Worm (Caenorhabditis elegans): ENCODE data around the gene lev-9.

Gene lev-9

DNA sequence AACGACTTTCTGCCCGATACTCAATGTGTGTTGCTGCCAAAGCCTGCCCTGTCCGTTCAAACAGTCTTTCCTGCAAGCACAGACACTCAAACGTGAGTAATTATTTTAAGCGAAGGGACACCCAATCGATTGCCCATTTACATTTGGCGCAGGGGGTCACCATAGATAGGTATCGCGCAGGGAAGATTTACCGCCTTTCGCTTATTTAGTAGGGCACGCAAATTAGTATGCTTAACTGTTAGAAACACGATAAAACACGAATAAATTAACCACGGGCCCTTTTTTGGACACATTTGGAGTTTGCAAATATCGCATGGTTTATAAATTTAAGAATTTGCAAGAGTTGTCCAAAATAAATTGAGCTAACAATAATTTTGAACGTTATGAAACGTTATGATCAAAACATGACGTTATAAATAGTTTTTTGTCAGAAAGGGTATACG is 4.9 kb upstream of the lev-9 start (continued):
- TF ChIP-seq zag-1 (tag; optimal IDR thresholded peaks at IDR 0.05): peak; percentile 66
- peak; percentile 98 to 100 (median 99) for TF ChIP-seq ceh-82 (tag; optimal IDR thresholded peaks at IDR 0.05)
- TF ChIP-seq pax-3 (tag; optimal IDR thresholded peaks at IDR 0.05): peak; percentile 96
- TF ChIP-seq lin-35 (GFP tag; optimal IDR thresholded peaks at IDR 0.05): peak; percentile 82 to 93
- TF ChIP-seq nhr-71 (tag; optimal IDR thresholded peaks at IDR 0.05): peak; percentile 99
- TF ChIP-seq lin-39 (tag; optimal IDR thresholded peaks at IDR 0.05): peak; percentile 99
- peak; percentile 98 for TF ChIP-seq ceh-88 (GFP tag; IDR thresholded peaks at IDR 0.05)
- TF ChIP-seq nhr-77 (tag; optimal IDR thresholded peaks at IDR 0.05): peak; percentile 99
- TF ChIP-seq nhr-12 (tag; optimal IDR thresholded peaks at IDR 0.05): peak; percentile 85
- TF ChIP-seq nhr-47 (tag; optimal IDR thresholded peaks at IDR 0.05): peak; percentile 100
- TF ChIP-seq nhr-19 (GFP tag; conservative IDR thresholded peaks at IDR 0.05): peak; percentile 98
- TF ChIP-seq mdl-1 (tag; optimal IDR thresholded peaks at IDR 0.05): peak; percentile 64 to 96
- peak; percentile 100 for TF ChIP-seq nhr-90 (tag; optimal IDR thresholded peaks at IDR 0.05; ENCODE audit: poor library complexity)
- peak; percentile 100 for TF ChIP-seq dsc-1 (tag; optimal IDR thresholded peaks at IDR 0.05)
- TF ChIP-seq unc-98 (GFP tag; IDR thresholded peaks at IDR 0.05): peak; percentile 81
- TF ChIP-seq nhr-11 (tag; optimal IDR thresholded peaks at IDR 0.05): peak; percentile 99
- TF ChIP-seq hlh-4 (tag; optimal IDR thresholded peaks at IDR 0.05): peak; percentile 68
- TF ChIP-seq unc-130 (tag; optimal IDR thresholded peaks at IDR 0.05): peak; percentile 77
- peak; percentile 88 to 97 for TF ChIP-seq egl-27 (tag; optimal IDR thresholded peaks at IDR 0.05)
- no peak for TF ChIP-seq sptf-1 (tag; optimal IDR thresholded peaks at IDR 0.05)
- TF ChIP-seq Y116A8C.19 (tag; optimal IDR thresholded peaks at IDR 0.05; ENCODE audit: borderline replicate concordance): no peak
- TF ChIP-seq tlp-1 (tag; optimal IDR thresholded peaks at IDR 0.05): peak; percentile 33
- TF ChIP-seq fkh-8 (tag; optimal IDR thresholded peaks at IDR 0.05): peak; percentile 99
- TF ChIP-seq lir-3 (tag; optimal IDR thresholded peaks at IDR 0.05; ENCODE audit: poor library complexity): peak; percentile 92
- TF ChIP-seq C34B4.2 (tag; optimal IDR thresholded peaks at IDR 0.05): no peak
- TF ChIP-seq sup-37 (GFP tag; optimal IDR thresholded peaks at IDR 0.05): peak; percentile 97
- peak; percentile 83 to 91 for TF ChIP-seq efl-1 (optimal IDR thresholded peaks at IDR 0.05)
- TF ChIP-seq efl-1 (GFP tag; optimal IDR thresholded peaks at IDR 0.05 in 1 of 2): peak; percentile 71 to 96
- peak; percentile 99 for TF ChIP-seq ztf-4 (tag; optimal IDR thresholded peaks at IDR 0.05)
- no peak for TF ChIP-seq unc-62 (GFP tag; optimal IDR thresholded peaks at IDR 0.05)
- peak; percentile 100 for TF ChIP-seq fkh-10 (GFP tag; optimal IDR thresholded peaks at IDR 0.05)
- TF ChIP-seq rnt-1 (tag; optimal IDR thresholded peaks at IDR 0.05): peak; percentile 98
- peak; percentile 99 for TF ChIP-seq fos-1 (tag; optimal IDR thresholded peaks at IDR 0.05)
- TF ChIP-seq ama-1 (optimal IDR thresholded peaks at IDR 0.05): peak; percentile 60
- TF ChIP-seq nhr-76 (tag; optimal IDR thresholded peaks at IDR 0.05): peak; percentile 97
- peak; percentile 96 for TF ChIP-seq ces-1 (GFP tag; optimal IDR thresholded peaks at IDR 0.05)
- TF ChIP-seq dpl-1 (GFP tag; optimal IDR thresholded peaks at IDR 0.05): peak; percentile 54 to 71 (median 55)
- peak; percentile 94 to 95 for TF ChIP-seq lsy-2 (tag; optimal IDR thresholded peaks at IDR 0.05)
- TF ChIP-seq fkh-4 (tag; optimal IDR thresholded peaks at IDR 0.05; ENCODE audit: borderline replicate concordance): peak; percentile 92
- peak; percentile 96 for TF ChIP-seq zip-4 (GFP tag; optimal IDR thresholded peaks at IDR 0.05)
- peak; percentile 99 for TF ChIP-seq irx-1 (tag; optimal IDR thresholded peaks at IDR 0.05)
- TF ChIP-seq grh-1 (GFP tag; IDR thresholded peaks at IDR 0.05): peak; percentile 98
- peak; percentile 81 for TF ChIP-seq vab-15 (tag; optimal IDR thresholded peaks at IDR 0.05)
- TF ChIP-seq alr-1 (tag; optimal IDR thresholded peaks at IDR 0.05; ENCODE audit: borderline replicate concordance): no peak
- TF ChIP-seq mep-1 (tag; optimal IDR thresholded peaks at IDR 0.05): peak; percentile 99
- TF ChIP-seq nhr-237 (tag; optimal IDR thresholded peaks at IDR 0.05): peak; percentile 98
- TF ChIP-seq hpl-2 (GFP tag; optimal IDR thresholded peaks at IDR 0.05): peak; percentile 98
- peak; percentile 98 for TF ChIP-seq skn-1 (tag; optimal IDR thresholded peaks at IDR 0.05)
- peak; percentile 99 for TF ChIP-seq swsn-7 (tag; optimal IDR thresholded peaks at IDR 0.05)
- peak; percentile 92 for TF ChIP-seq C04F5.9 (tag; optimal IDR thresholded peaks at IDR 0.05)
- peak; percentile 98 for TF ChIP-seq mab-9 (GFP tag; IDR thresholded peaks at IDR 0.05)
- TF ChIP-seq pag-3 (tag; optimal IDR thresholded peaks at IDR 0.05; ENCODE audit: borderline replicate concordance, insufficient read depth): no peak

All from whole organism, L1 larva.